Worm (Caenorhabditis elegans) whole organism, early embryonic: Measurements from ENCODE around the gene ZK380.4.

Experiments used
- aly-1 ChIP-seq: sonication (generic microtip); optimal IDR thresholded peaks from 2 replicates; lab custom pipeline; 2016; ENCODE audit warnings: missing genetic modification characterization, missing compliant biosample characterization
- ama-1 ChIP-seq: fragments of 150-350 bp; optimal IDR thresholded peaks from 2 replicates; lab custom pipeline; 2014
- hmbx-1 ChIP-seq: sonication (generic microtip); optimal IDR thresholded peaks from 2 replicates; lab custom pipeline; 2016; ENCODE audit warnings: mild to moderate bottlenecking, missing genetic modification characterization, missing compliant biosample characterization
- tbx-11 ChIP-seq: fragments of 200-800 bp; sonication (Bioruptor generic); IDR thresholded peaks from 2 replicates; pipeline ENCODE4 v1.3.6; 2022; ENCODE audit warnings: missing genetic modification characterization, missing compliant biosample characterization

- TF ChIP-seq hmbx-1 (tag; lab: Kevin White, UChicago) (no peak), tbx-11 (GFP tag; lab: Robert Waterston, UW) (no peak), aly-1 (no peak), ama-1 (lab: Kevin White, UChicago) (no peak)
These were observed 30.9 kb downstream of the ZK380.4 start, which contains the start of gene H11E01.2 for ce11 chrX:1620678-1621449.
